Worm (Caenorhabditis elegans) whole organism, L4 larva: ENCODE measurements around the gene orai-1.

Experiments
- D1046.2 ChIP-seq: fragments of 200-800 bp; sonication (Bioruptor generic); IDR thresholded peaks from 2 replicates; pipeline ENCODE4 v1.3.6; 2022; ENCODE audit warnings: missing genetic modification characterization, missing compliant biosample characterization
- F44E2.7 ChIP-seq: fragments of 200-800 bp; sonication (Bioruptor generic); IDR thresholded peaks from 2 replicates; pipeline ENCODE4 v2.1.2; 2022; ENCODE audit warnings: missing genetic modification characterization, missing compliant biosample characterization
- R02D3.7 ChIP-seq: fragments of 150-350 bp; sonication (generic microtip); optimal IDR thresholded peaks from 3 replicates; lab custom pipeline; 2014; ENCODE audit warnings: missing biosample characterization, missing genetic modification characterization
- T26A8.4 ChIP-seq: fragments of 200-800 bp; sonication (Bioruptor generic); IDR thresholded peaks from 2 replicates; pipeline ENCODE4 v1.3.6; 2022; ENCODE audit warnings: missing genetic modification characterization, missing compliant biosample characterization
- Y75B8A.6 ChIP-seq: fragments of 200-800 bp; sonication (Bioruptor generic); IDR thresholded peaks from 2 replicates; pipeline ENCODE4 v1.3.6; 2022; ENCODE audit warnings: missing genetic modification reagents, missing genetic modification characterization, missing compliant biosample characterization
- ZK337.2 ChIP-seq: fragments of 200-800 bp; sonication (Bioruptor generic); IDR thresholded peaks from 2 replicates; pipeline ENCODE4 v1.3.6; 2022; ENCODE audit warnings: missing genetic modification reagents, missing genetic modification characterization, missing compliant biosample characterization
- ZK546.5 ChIP-seq, 2 experiments: sonication (generic microtip); optimal IDR thresholded peaks; 2 replicates each; lab custom pipeline; 2017; ENCODE audit warnings: missing biosample characterization in 2 of 2, missing genetic modification characterization in 2 of 2
- aly-2 ChIP-seq: sonication (generic microtip); optimal IDR thresholded peaks from 2 replicates; lab custom pipeline; 2018; ENCODE audit warnings: missing biosample characterization, missing genetic modification characterization
- ceh-20 ChIP-seq: fragments of 200-800 bp; sonication (Bioruptor generic); IDR thresholded peaks from 2 replicates; pipeline ENCODE4 v1.3.6; 2022; ENCODE audit warnings: missing genetic modification reagents, missing genetic modification characterization, missing compliant biosample characterization
- ceh-28 ChIP-seq: fragments of 150-350 bp; optimal IDR thresholded peaks from 2 replicates; lab custom pipeline; 2014; ENCODE audit warnings: missing biosample characterization, missing genetic modification reagents, missing genetic modification characterization
- ceh-32 ChIP-seq: sonication (generic microtip); optimal IDR thresholded peaks from 2 replicates; lab custom pipeline; 2016; ENCODE audit warnings: mild to moderate bottlenecking, missing genetic modification characterization, missing compliant biosample characterization; ENCODE audit not compliant: poor library complexity
- ceh-44 ChIP-seq: fragments of 200-800 bp; sonication (Bioruptor generic); IDR thresholded peaks from 2 replicates; pipeline ENCODE4 v1.3.6; 2022; ENCODE audit warnings: missing genetic modification reagents, missing genetic modification characterization, missing compliant biosample characterization
- cey-2 ChIP-seq: sonication (generic microtip); optimal IDR thresholded peaks from 3 replicates; lab custom pipeline; 2017; ENCODE audit warnings: missing genetic modification characterization, mild to moderate bottlenecking, missing compliant biosample characterization, antibody characterized with exemption, borderline replicate concordance; ENCODE audit not compliant: insufficient read depth
- ctbp-1 ChIP-seq: fragments of 200-800 bp; sonication (Bioruptor generic); IDR thresholded peaks from 2 replicates; pipeline ENCODE4 v1.3.6; 2022; ENCODE audit warnings: missing genetic modification reagents, missing genetic modification characterization, missing compliant biosample characterization
- daf-12 ChIP-seq: fragments of 150-350 bp; optimal IDR thresholded peaks from 2 replicates; lab custom pipeline; 2014; ENCODE audit warnings: missing biosample characterization, missing genetic modification reagents, missing genetic modification characterization
- daf-19 ChIP-seq: fragments of 200-800 bp; sonication (Bioruptor generic); conservative IDR thresholded peaks from 2 replicates; pipeline ENCODE4 v1.3.6; 2022; ENCODE audit warnings: missing genetic modification characterization, missing compliant biosample characterization
- dmd-6 ChIP-seq: fragments of 200-800 bp; sonication (Bioruptor generic); IDR thresholded peaks from 2 replicates; pipeline ENCODE4 v1.3.6; 2022; ENCODE audit warnings: missing genetic modification reagents, missing genetic modification characterization, missing compliant biosample characterization
- duxl-1 ChIP-seq: sonication (generic microtip); optimal IDR thresholded peaks from 2 replicates; lab custom pipeline; 2016; ENCODE audit warnings: mild to moderate bottlenecking, missing genetic modification characterization, moderate library complexity, missing compliant biosample characterization; ENCODE audit not compliant: poor library complexity
- dve-1 ChIP-seq: sonication (generic microtip); optimal IDR thresholded peaks from 2 replicates; lab custom pipeline; 2017; ENCODE audit warnings: antibody characterized with exemption, mild to moderate bottlenecking, missing genetic modification characterization, missing compliant biosample characterization; ENCODE audit not compliant: insufficient read depth
- egl-27 ChIP-seq: sonication (generic microtip); optimal IDR thresholded peaks from 3 replicates; lab custom pipeline; 2017; ENCODE audit warnings: missing biosample characterization, missing genetic modification reagents, missing genetic modification characterization
- fos-1 ChIP-seq: fragments of 150-350 bp; optimal IDR thresholded peaks from 2 replicates; lab custom pipeline; 2014; ENCODE audit warnings: missing biosample characterization, missing genetic modification characterization
- gei-8 ChIP-seq: fragments of 200-800 bp; sonication (Bioruptor generic); optimal IDR thresholded peaks from 2 replicates; lab custom pipeline; 2018; ENCODE audit warnings: mild to moderate bottlenecking, missing genetic modification characterization, missing compliant biosample characterization
- hlh-30 ChIP-seq: sonication (generic microtip); optimal IDR thresholded peaks from 2 replicates; lab custom pipeline; 2017; ENCODE audit warnings: antibody characterized with exemption, mild to moderate bottlenecking, missing genetic modification characterization, missing compliant biosample characterization; ENCODE audit not compliant: insufficient read depth
- jun-1 ChIP-seq: fragments of 150-350 bp; optimal IDR thresholded peaks from 2 replicates; lab custom pipeline; 2014; ENCODE audit warnings: missing biosample characterization, missing genetic modification reagents, missing genetic modification characterization
- lim-7 ChIP-seq: fragments of 200-800 bp; sonication (Bioruptor generic); IDR thresholded peaks from 2 replicates; pipeline ENCODE4 v1.3.6; 2022; ENCODE audit warnings: missing genetic modification characterization, missing compliant biosample characterization
- lin-38 ChIP-seq: fragments of 200-800 bp; sonication (Bioruptor generic); IDR thresholded peaks from 2 replicates; pipeline ENCODE4 v1.3.6; 2022; ENCODE audit warnings: missing genetic modification reagents, missing genetic modification characterization, missing compliant biosample characterization
- lsy-2 ChIP-seq, 2 experiments: fragments of 150-350 bp in 1 of 2; sonication (generic microtip) in 1 of 2; optimal IDR thresholded peaks; 2 replicates each; lab custom pipeline; 2014 to 2017; ENCODE audit warnings: missing biosample characterization in 2 of 2, missing genetic modification characterization in 2 of 2
- mdt-29 ChIP-seq: fragments of 200-800 bp; sonication (Bioruptor generic); IDR thresholded peaks from 2 replicates; pipeline ENCODE4 v1.3.6; 2022; ENCODE audit warnings: missing genetic modification reagents, missing genetic modification characterization, missing compliant biosample characterization
- mep-1 ChIP-seq: fragments of 150-350 bp; sonication (generic microtip); optimal IDR thresholded peaks from 3 replicates; lab custom pipeline; 2014; ENCODE audit warnings: missing biosample characterization, missing genetic modification characterization
- mxl-3 ChIP-seq: fragments of 200-800 bp; sonication (Bioruptor generic); optimal IDR thresholded peaks from 2 replicates; lab custom pipeline; 2018; ENCODE audit warnings: mild to moderate bottlenecking, missing genetic modification characterization, missing compliant biosample characterization
- nhr-102 ChIP-seq: sonication (generic microtip); optimal IDR thresholded peaks from 2 replicates; lab custom pipeline; 2016; ENCODE audit warnings: mild to moderate bottlenecking, missing genetic modification characterization, moderate library complexity, missing compliant biosample characterization
- nhr-11 ChIP-seq: fragments of 150-350 bp; optimal IDR thresholded peaks from 2 replicates; lab custom pipeline; 2014; ENCODE audit warnings: missing biosample characterization, missing genetic modification characterization
- nhr-111 ChIP-seq: fragments of 200-800 bp; sonication (Bioruptor generic); optimal IDR thresholded peaks from 2 replicates; lab custom pipeline; 2018; ENCODE audit warnings: mild to moderate bottlenecking, missing genetic modification characterization, missing compliant biosample characterization
- nhr-28 ChIP-seq: fragments of 150-350 bp; optimal IDR thresholded peaks from 2 replicates; lab custom pipeline; 2014; ENCODE audit warnings: missing biosample characterization, missing genetic modification characterization
- nhr-6 ChIP-seq: fragments of 150-350 bp; optimal IDR thresholded peaks from 2 replicates; lab custom pipeline; 2014; ENCODE audit warnings: missing biosample characterization, missing genetic modification characterization
- nhr-76 ChIP-seq: fragments of 150-350 bp; optimal IDR thresholded peaks from 2 replicates; lab custom pipeline; 2014; ENCODE audit warnings: missing biosample characterization, missing genetic modification characterization
- pha-4 ChIP-seq, 2 experiments: fragments of 150-350 bp in 1 of 2; fragments of 200-800 bp in 1 of 2; sonication (Bioruptor generic) in 1 of 2; IDR thresholded peaks in 1 of 2; optimal IDR thresholded peaks in 1 of 2; 2 replicates each; pipeline versions ENCODE4 v1.3.6 to Lab custom; 2014 to 2022; ENCODE audit warnings: missing genetic modification characterization in 2 of 2, missing genetic modification reagents in 2 of 2, missing biosample characterization in 1 of 2, missing compliant biosample characterization in 1 of 2
- php-3 ChIP-seq: fragments of 200-800 bp; sonication (Bioruptor generic); IDR thresholded peaks from 2 replicates; pipeline ENCODE4 v1.3.6; 2022; ENCODE audit warnings: missing genetic modification reagents, missing genetic modification characterization, missing compliant biosample characterization
- pqm-1 ChIP-seq: sonication (generic microtip); optimal IDR thresholded peaks from 2 replicates; lab custom pipeline; 2017; ENCODE audit warnings: missing biosample characterization, missing genetic modification characterization
- saeg-2 ChIP-seq: fragments of 200-800 bp; sonication (Bioruptor generic); IDR thresholded peaks from 2 replicates; pipeline ENCODE4 v1.3.6; 2022; ENCODE audit warnings: missing genetic modification reagents, missing genetic modification characterization, missing compliant biosample characterization
- set-16 ChIP-seq: fragments of 200-800 bp; sonication (Bioruptor generic); IDR thresholded peaks from 2 replicates; pipeline ENCODE4 v1.3.6; 2022; ENCODE audit warnings: missing genetic modification reagents, missing genetic modification characterization, missing compliant biosample characterization
- spr-1 ChIP-seq: sonication (generic microtip); optimal IDR thresholded peaks from 2 replicates; lab custom pipeline; 2016; ENCODE audit warnings: mild to moderate bottlenecking, missing genetic modification characterization, missing compliant biosample characterization
- spr-3 ChIP-seq: fragments of 200-800 bp; sonication (Bioruptor generic); optimal IDR thresholded peaks from 2 replicates; lab custom pipeline; 2018; ENCODE audit warnings: mild to moderate bottlenecking, missing genetic modification characterization, missing compliant biosample characterization
- tag-97 ChIP-seq: fragments of 200-800 bp; sonication (Bioruptor generic); IDR thresholded peaks from 2 replicates; pipeline ENCODE4 v1.3.6; 2022; ENCODE audit warnings: missing genetic modification characterization, missing compliant biosample characterization
- unc-130 ChIP-seq: sonication (generic microtip); optimal IDR thresholded peaks from 2 replicates; lab custom pipeline; 2016; ENCODE audit warnings: missing genetic modification reagents, missing genetic modification characterization, missing compliant biosample characterization
- vab-7 ChIP-seq: fragments of 200-800 bp; sonication (Bioruptor generic); IDR thresholded peaks from 2 replicates; pipeline ENCODE4 v1.3.6; 2022; ENCODE audit warnings: missing genetic modification reagents, missing genetic modification characterization, missing compliant biosample characterization
- zag-1 ChIP-seq: fragments of 150-350 bp; optimal IDR thresholded peaks from 2 replicates; lab custom pipeline; 2014; ENCODE audit warnings: missing biosample characterization, missing genetic modification characterization
- zfp-3 ChIP-seq: fragments of 200-800 bp; sonication (Bioruptor generic); conservative IDR thresholded peaks from 2 replicates; pipeline ENCODE4 v1.3.6; 2022; ENCODE audit warnings: missing genetic modification reagents, missing genetic modification characterization, missing compliant biosample characterization
- zip-2 ChIP-seq: fragments of 150-350 bp; optimal IDR thresholded peaks from 2 replicates; lab custom pipeline; 2014; ENCODE audit warnings: missing biosample characterization, missing genetic modification characterization
- ztf-11 ChIP-seq: fragments of 150-350 bp; optimal IDR thresholded peaks from 2 replicates; lab custom pipeline; 2014; ENCODE audit warnings: missing biosample characterization, missing genetic modification characterization

The orai-1 gene

ce11 chrIII:668303-668893 is 21.8 kb downstream of the orai-1 start, which contains the start of gene W02B3.3 (continued):
- TF ChIP-seq D1046.2 (GFP tag; lab: Robert Waterston, UW), result no peak
- TF ChIP-seq nhr-11, result peak; percentile 23
- peak; percentile 0 for TF ChIP-seq mxl-3 (GFP tag; lab: Kevin White, UChicago)
- no peak for TF ChIP-seq vab-7 (GFP tag; lab: Robert Waterston, UW)
- TF ChIP-seq ceh-28, result no peak
- no peak for TF ChIP-seq spr-1 (tag; lab: Kevin White, UChicago)
- TF ChIP-seq mdt-29 (GFP tag; lab: Robert Waterston, UW), result no peak
- TF ChIP-seq mep-1, result peak; percentile 79
- TF ChIP-seq ZK337.2, result no peak
- no peak for TF ChIP-seq pqm-1 (tag; lab: Kevin White, UChicago)
- TF ChIP-seq ceh-32, result no peak
- TF ChIP-seq tag-97 (GFP tag; lab: Robert Waterston, UW), result no peak
- no peak for TF ChIP-seq daf-19
- TF ChIP-seq aly-2 (tag; lab: Kevin White, UChicago), result no peak
- peak; percentile 74 for TF ChIP-seq hlh-30 (tag; lab: Kevin White, UChicago)
- no peak for TF ChIP-seq lin-38 (GFP tag; lab: Robert Waterston, UW)
- TF ChIP-seq saeg-2, result no peak
- no peak for TF ChIP-seq daf-12
- TF ChIP-seq F44E2.7 (GFP tag; lab: Robert Waterston, UW), result no peak
- TF ChIP-seq set-16, result peak; percentile 59
- TF ChIP-seq ZK546.5 (tag; optimal IDR thresholded peaks at IDR 0.05; lab: Kevin White, UChicago), result no peak
- TF ChIP-seq ceh-44 (GFP tag; lab: Robert Waterston, UW), result no peak
- no peak for TF ChIP-seq cey-2
- TF ChIP-seq T26A8.4 (GFP tag; lab: Robert Waterston, UW), result no peak
- no peak for TF ChIP-seq lim-7 (GFP tag; lab: Robert Waterston, UW)
- TF ChIP-seq zfp-3, result no peak
- TF ChIP-seq jun-1 (tag; lab: Kevin White, UChicago), result no peak
- TF ChIP-seq gei-8 (GFP tag; lab: Kevin White, UChicago), result no peak
- 0 out of 2 replicates have a peak, but pooled peaks have one; percentile 27 for TF ChIP-seq pha-4 (GFP tag; IDR thresholded peaks at IDR 0.05; lab: Robert Waterston, UW)
- no peak for TF ChIP-seq pha-4 (tag; optimal IDR thresholded peaks at IDR 0.05; lab: Kevin White, UChicago)
- no peak for TF ChIP-seq spr-3 (GFP tag; lab: Kevin White, UChicago)
- no peak for TF ChIP-seq dve-1 (tag; lab: Kevin White, UChicago)
- peak; percentile 34 to 73 for TF ChIP-seq lsy-2 (tag; optimal IDR thresholded peaks at IDR 0.05; lab: Kevin White, UChicago)
- peak; percentile 84 for TF ChIP-seq ctbp-1 (GFP tag; lab: Robert Waterston, UW)
- TF ChIP-seq ztf-11 (tag; lab: Kevin White, UChicago), result no peak
- TF ChIP-seq duxl-1 (tag; lab: Kevin White, UChicago), result no peak
- TF ChIP-seq nhr-28 (tag; lab: Kevin White, UChicago), result no peak
- TF ChIP-seq R02D3.7, result no peak
- TF ChIP-seq nhr-6 (tag; lab: Kevin White, UChicago), result no peak
- no peak for TF ChIP-seq zag-1 (tag; lab: Kevin White, UChicago)
- peak; percentile 26; the same call in 1 of the 2 replicates for TF ChIP-seq dmd-6
- TF ChIP-seq php-3, result no peak
- TF ChIP-seq Y75B8A.6, result no peak
- TF ChIP-seq egl-27, result no peak
- no peak for TF ChIP-seq ceh-20 (GFP tag; lab: Robert Waterston, UW)
- TF ChIP-seq fos-1, result no peak
- no peak for TF ChIP-seq nhr-76 (tag; lab: Kevin White, UChicago)
- TF ChIP-seq nhr-102 (tag; lab: Kevin White, UChicago), result no peak
- TF ChIP-seq nhr-111 (GFP tag; lab: Kevin White, UChicago), result no peak
- no peak for TF ChIP-seq unc-130 (GFP tag; lab: Kevin White, UChicago)
- TF ChIP-seq zip-2 (tag; lab: Kevin White, UChicago), result no peak
